Worm (Caenorhabditis elegans): ENCODE results near the gene srh-201.

DNA sequence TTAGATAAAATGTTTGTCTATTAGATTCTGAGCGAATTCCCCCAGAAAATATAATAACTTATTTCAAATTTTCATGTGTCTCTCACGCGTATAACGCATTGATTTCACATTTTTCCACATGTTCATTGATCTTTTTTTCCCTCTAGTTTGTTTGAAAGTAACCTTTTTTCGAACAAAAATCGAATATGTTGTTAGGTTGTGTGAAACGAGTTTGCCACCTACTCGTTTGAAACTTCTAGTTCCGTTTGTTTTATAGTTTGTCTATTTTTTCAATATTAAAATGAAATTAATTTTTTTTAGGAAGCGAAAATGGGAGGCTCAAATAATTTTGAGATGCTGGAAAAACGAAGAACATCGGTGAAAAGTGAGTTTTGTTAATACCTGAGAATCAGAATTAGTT, 16.6 kb upstream of the srh-201 start, which contains the start of gene C25E10.5:
- TF ChIP-seq klf-2 (GFP tag; conservative IDR thresholded peaks at IDR 0.05) (no peak), med-1 (GFP tag; optimal IDR thresholded peaks at IDR 0.05; ENCODE audit: insufficient read depth) (no peak)

Data from whole organism, midembryonic.